Worm (Caenorhabditis elegans) whole organism, midembryonic: ENCODE measurements around the gene K02F6.3.

ENCODE experiments used
- T22C8.4 ChIP-seq: fragments of 200-800 bp; sonication (Bioruptor generic); IDR thresholded peaks from 2 replicates; pipeline ENCODE4 v1.3.6; 2022; ENCODE audit warnings: missing genetic modification characterization, missing compliant biosample characterization
- flt-1 ChIP-seq: fragments of 200-800 bp; sonication (Bioruptor generic); IDR thresholded peaks from 2 replicates; pipeline ENCODE4 v1.3.6; 2022; ENCODE audit warnings: missing genetic modification characterization, missing compliant biosample characterization
- klf-2 ChIP-seq: fragments of 200-800 bp; sonication (Bioruptor generic); conservative IDR thresholded peaks from 2 replicates; pipeline ENCODE4 v1.3.6; 2022; ENCODE audit warnings: missing genetic modification reagents, missing genetic modification characterization, missing compliant biosample characterization
- med-1 ChIP-seq: sonication (generic microtip); optimal IDR thresholded peaks from 2 replicates; lab custom pipeline; 2017; ENCODE audit warnings: missing genetic modification characterization, mild to moderate bottlenecking, missing compliant biosample characterization, antibody characterized with exemption, missing genetic modification reagents; ENCODE audit not compliant: insufficient read depth
- ref-1 ChIP-seq: fragments of 200-800 bp; sonication (Bioruptor generic); conservative IDR thresholded peaks from 2 replicates; pipeline ENCODE4 v1.3.6; 2022; ENCODE audit warnings: missing genetic modification reagents, missing genetic modification characterization, missing compliant biosample characterization
- tab-1 ChIP-seq: fragments of 200-800 bp; sonication (Bioruptor generic); IDR thresholded peaks from 2 replicates; pipeline ENCODE4 v1.3.6; 2022; ENCODE audit warnings: missing genetic modification characterization, missing compliant biosample characterization
- ztf-29 ChIP-seq: fragments of 200-800 bp; sonication (Bioruptor generic); IDR thresholded peaks from 2 replicates; pipeline ENCODE4 v1.3.6; 2022; ENCODE audit warnings: missing genetic modification reagents, missing genetic modification characterization, missing compliant biosample characterization

ce11 chrII:2583044-2583443, 37.0 kb downstream of the K02F6.3 start, which contains the start of gene sri-74:
- no peak for TF ChIP-seq tab-1 (GFP tag; lab: Robert Waterston, UW)
- TF ChIP-seq flt-1: no peak
- TF ChIP-seq T22C8.4 (GFP tag; lab: Robert Waterston, UW): no peak
- no peak for TF ChIP-seq ref-1
- no peak for TF ChIP-seq klf-2 (GFP tag; lab: Robert Waterston, UW)
- no peak for TF ChIP-seq med-1 (GFP tag; lab: Kevin White, UChicago)
- TF ChIP-seq ztf-29: no peak
